Worm (Caenorhabditis elegans): ENCODE data around the gene exos-9.

exos-9 gene

DNA sequence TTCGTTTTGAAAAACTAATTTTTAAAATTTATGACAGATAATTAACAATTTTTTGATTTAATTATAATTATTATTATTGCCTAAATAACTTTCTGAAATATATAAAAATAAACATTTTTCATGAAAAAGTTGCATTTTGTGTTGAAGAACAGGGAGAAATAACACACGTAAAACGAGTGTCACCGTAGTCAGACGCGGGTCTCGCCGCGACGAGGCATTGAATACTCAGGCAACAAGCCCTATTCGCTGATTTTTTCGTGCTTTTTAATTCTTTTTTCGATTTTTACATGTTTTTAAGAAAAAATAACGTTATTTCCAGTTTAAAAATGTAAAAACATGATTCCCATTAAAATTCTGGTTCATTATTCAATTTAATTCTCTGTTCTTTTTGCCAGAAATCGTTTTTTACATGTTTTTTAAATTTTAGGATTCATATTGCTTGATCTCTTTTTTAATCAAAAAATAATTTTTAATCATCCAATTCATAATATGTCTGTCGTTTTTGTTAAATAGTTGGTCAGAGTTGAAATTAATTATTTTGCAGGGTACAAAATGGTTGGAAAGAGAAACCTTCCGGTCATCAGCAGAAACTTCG is 10.1 kb upstream of the exos-9 start, which contains the start of gene rpl-6 (continued):
- no peak for TF ChIP-seq sdz-38 (tag; optimal IDR thresholded peaks at IDR 0.05)
- TF ChIP-seq ceh-27 (GFP tag; optimal IDR thresholded peaks at IDR 0.05), result peak; percentile 82
- TF ChIP-seq lin-26 (GFP tag; IDR thresholded peaks at IDR 0.05), result no peak
- no peak for TF ChIP-seq nhr-27 (tag; optimal IDR thresholded peaks at IDR 0.05)
- peak; percentile 55; the same call in 1 of the 2 replicates for TF ChIP-seq dox-1 (GFP tag; IDR thresholded peaks at IDR 0.05)
- no peak for TF ChIP-seq B0261.1 (tag; optimal IDR thresholded peaks at IDR 0.05)
- no peak for TF ChIP-seq nfyb-1 (GFP tag; IDR thresholded peaks at IDR 0.05)
- TF ChIP-seq aptf-2 (GFP tag; conservative IDR thresholded peaks at IDR 0.05), result no peak
- peak; percentile 73 for TF ChIP-seq rcor-1 (GFP tag; IDR thresholded peaks at IDR 0.05)
- TF ChIP-seq zim-3 (tag; optimal IDR thresholded peaks at IDR 0.05), result no peak
- no peak for TF ChIP-seq atf-7 (tag; optimal IDR thresholded peaks at IDR 0.05)
- no peak for TF ChIP-seq bed-1 (GFP tag; IDR thresholded peaks at IDR 0.05)
- TF ChIP-seq nfya-1 (tag; optimal IDR thresholded peaks at IDR 0.05; ENCODE audit: borderline replicate concordance, insufficient read depth), result no peak
- no peak for TF ChIP-seq bed-2 (GFP tag; IDR thresholded peaks at IDR 0.05)
- TF ChIP-seq athp-1 (tag; optimal IDR thresholded peaks at IDR 0.05), result no peak
- peak; percentile 79 for TF ChIP-seq F23B12.7 (tag; optimal IDR thresholded peaks at IDR 0.05; ENCODE audit: insufficient read depth)
- no peak for TF ChIP-seq mxl-1 (tag; optimal IDR thresholded peaks at IDR 0.05)
- TF ChIP-seq nhr-90 (tag; optimal IDR thresholded peaks at IDR 0.05), result no peak
- no peak for TF ChIP-seq F37B4.10 (GFP tag; IDR thresholded peaks at IDR 0.05)
- TF ChIP-seq repo-1 (tag; optimal IDR thresholded peaks at IDR 0.05), result no peak
- TF ChIP-seq let-607 (tag; optimal IDR thresholded peaks at IDR 0.05), result peak in 1 of 2 experiments; percentile 42
- TF ChIP-seq xnd-1 (tag; optimal IDR thresholded peaks at IDR 0.05), result peak; percentile 1
- no peak for TF ChIP-seq F22D6.2 (tag; optimal IDR thresholded peaks at IDR 0.05)
- TF ChIP-seq rpc-1 (optimal IDR thresholded peaks at IDR 0.05), result no peak
- TF ChIP-seq rpc-1 (tag; optimal IDR thresholded peaks at IDR 0.05), result no peak
- TF ChIP-seq zfh-2 (GFP tag; conservative IDR thresholded peaks at IDR 0.05), result no peak
- peak; percentile 68 for TF ChIP-seq lin-40 (tag; optimal IDR thresholded peaks at IDR 0.05)
- TF ChIP-seq akir-1 (GFP tag; optimal IDR thresholded peaks at IDR 0.05), result no peak
- TF ChIP-seq attf-6 (GFP tag; IDR thresholded peaks at IDR 0.05), result no peak
- no peak for TF ChIP-seq aptf-3 (GFP tag; IDR thresholded peaks at IDR 0.05)
- peak; percentile 37 for TF ChIP-seq snpc-1.1 (tag; optimal IDR thresholded peaks at IDR 0.05; ENCODE audit: insufficient read depth)

- TF ChIP-seq lin-40 (tag; optimal IDR thresholded peaks at IDR 0.05), result peak; percentile 20
- peak; percentile 26 for TF ChIP-seq somi-1 (GFP tag; optimal IDR thresholded peaks at IDR 0.05)
- TF ChIP-seq Y79H2A.3 (GFP tag; conservative IDR thresholded peaks at IDR 0.05), result no peak
Observed at ce11 chrIII:7203130-7203775, 5.4 kb upstream of the exos-9 start.

DNA sequence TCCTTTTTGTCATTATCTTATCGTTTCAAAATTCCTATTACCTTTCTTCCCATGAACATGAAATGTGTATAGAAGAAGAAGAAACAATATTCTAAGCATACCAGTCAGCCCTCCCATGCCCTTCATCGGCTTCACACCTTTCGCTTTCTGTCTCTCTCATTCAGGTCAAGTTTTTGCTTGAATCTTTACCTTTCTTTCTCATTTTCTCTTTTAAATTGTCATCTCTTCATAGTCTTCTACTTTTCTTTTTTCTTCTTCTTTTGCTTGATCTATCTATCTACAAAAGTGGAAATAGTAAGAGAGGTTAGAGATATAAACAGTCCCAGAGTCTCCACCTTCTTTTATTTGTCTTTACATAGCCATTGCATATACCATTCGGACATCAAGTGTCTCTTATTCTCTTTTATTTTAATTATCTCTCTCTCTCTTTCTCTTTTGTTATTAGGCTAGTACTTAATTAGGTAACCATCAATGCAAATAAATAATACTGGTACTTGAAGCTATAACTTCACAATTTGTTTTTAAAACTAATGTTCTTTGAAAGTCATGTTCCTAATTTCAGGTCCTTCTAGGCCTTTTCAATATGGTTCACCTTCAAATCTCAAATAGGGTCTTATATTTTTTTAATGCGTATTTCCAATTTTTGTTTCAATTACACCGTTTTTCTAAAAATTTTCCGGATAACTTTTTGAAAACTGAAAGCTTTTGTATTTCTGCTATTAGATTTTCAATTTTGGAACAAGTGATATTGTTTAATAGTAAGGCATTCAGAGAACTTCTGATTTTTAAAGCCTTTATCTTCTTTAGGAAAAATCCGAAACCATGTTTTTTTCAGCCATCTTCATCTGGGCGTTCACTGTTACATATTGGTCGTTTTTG is 3.7 kb upstream of the exos-9 start, which contains the start of gene dpy-31:
Gene dpy-31, plus strand, starts transcription at position 829 of the 879 bp plus-strand sequence.
- no peak for TF ChIP-seq sdz-38 (tag; optimal IDR thresholded peaks at IDR 0.05)
- TF ChIP-seq gei-17 (GFP tag; optimal IDR thresholded peaks at IDR 0.05), result no peak
- TF ChIP-seq ztf-28 (GFP tag; IDR thresholded peaks at IDR 0.05), result no peak
- no peak for TF ChIP-seq F23B12.7 (tag; optimal IDR thresholded peaks at IDR 0.05; ENCODE audit: insufficient read depth)
- no peak for TF ChIP-seq Y67H2A.10 (GFP tag; conservative IDR thresholded peaks at IDR 0.05)
- no peak for TF ChIP-seq F37B4.10 (GFP tag; IDR thresholded peaks at IDR 0.05)
- TF ChIP-seq lin-26 (GFP tag; IDR thresholded peaks at IDR 0.05), result no peak
- TF ChIP-seq hmg-1.2 (GFP tag; IDR thresholded peaks at IDR 0.05), result no peak
- no peak for TF ChIP-seq attf-5 (GFP tag; optimal IDR thresholded peaks at IDR 0.05)
- TF ChIP-seq nfyb-1 (GFP tag; IDR thresholded peaks at IDR 0.05), result no peak
- TF ChIP-seq snpc-4 (GFP tag; optimal IDR thresholded peaks at IDR 0.05), result no peak
- TF ChIP-seq snpc-4 (tag; optimal IDR thresholded peaks at IDR 0.05), result no peak
- TF ChIP-seq lin-54 (GFP tag; optimal IDR thresholded peaks at IDR 0.05), result no peak
- no peak for TF ChIP-seq xnd-1 (tag; optimal IDR thresholded peaks at IDR 0.05)
- no peak for TF ChIP-seq lin-40 (tag; optimal IDR thresholded peaks at IDR 0.05)
- TF ChIP-seq ZK185.1 (tag; optimal IDR thresholded peaks at IDR 0.05; ENCODE audit: poor library complexity, severe bottlenecking), result no peak
